Worm (Caenorhabditis elegans) whole organism, L1 larva: Measurements from ENCODE around the gene prp-9.

Experiments
- C16A3.4 ChIP-seq: fragments of 150-350 bp; optimal IDR thresholded peaks from 2 replicates; lab custom pipeline; 2014; ENCODE audit warnings: missing biosample characterization, missing genetic modification characterization
- F16B12.6 ChIP-seq: fragments of 150-350 bp; optimal IDR thresholded peaks from 2 replicates; lab custom pipeline; 2014; ENCODE audit warnings: missing biosample characterization, missing genetic modification characterization
- Y116A8C.19 ChIP-seq: sonication (generic microtip); optimal IDR thresholded peaks from 2 replicates; lab custom pipeline; 2016; ENCODE audit warnings: missing compliant biosample characterization, missing genetic modification characterization, borderline replicate concordance
- alr-1 ChIP-seq: fragments of 200-800 bp; sonication (Bioruptor generic); optimal IDR thresholded peaks from 2 replicates; lab custom pipeline; 2018; ENCODE audit warnings: borderline replicate concordance, mild to moderate bottlenecking, missing genetic modification characterization, missing compliant biosample characterization
- blmp-1 ChIP-seq: fragments of 150-350 bp; optimal IDR thresholded peaks from 2 replicates; lab custom pipeline; 2014; ENCODE audit warnings: missing biosample characterization, missing genetic modification characterization
- ceh-8 ChIP-seq: fragments of 200-800 bp; sonication (Bioruptor generic); optimal IDR thresholded peaks from 2 replicates; lab custom pipeline; 2018; ENCODE audit warnings: mild to moderate bottlenecking, missing genetic modification characterization, moderate library complexity, missing compliant biosample characterization
- ceh-88 ChIP-seq: fragments of 200-800 bp; sonication (Bioruptor generic); IDR thresholded peaks from 2 replicates; pipeline ENCODE4 v1.3.6; 2022; ENCODE audit warnings: missing genetic modification characterization, missing compliant biosample characterization
- ces-1 ChIP-seq: fragments of 150-350 bp; optimal IDR thresholded peaks from 2 replicates; lab custom pipeline; 2014; ENCODE audit warnings: missing biosample characterization, missing genetic modification reagents, missing genetic modification characterization
- dsc-1 ChIP-seq: sonication (generic microtip); optimal IDR thresholded peaks from 2 replicates; lab custom pipeline; 2016; ENCODE audit warnings: mild to moderate bottlenecking, missing genetic modification characterization, missing compliant biosample characterization
- efl-1 ChIP-seq, 4 experiments: fragments of 150-350 bp; optimal IDR thresholded peaks in 3 of 4; peaks in 1 of 4; 1 replicate in 1 of 4; 2 replicates in 3 of 4; lab custom pipeline; 2014; ENCODE audit warnings: missing biosample characterization in 2 of 4, missing genetic modification characterization in 2 of 4, missing genetic modification reagents in 2 of 4
- efl-3 ChIP-seq: fragments of 200-800 bp; sonication (Bioruptor generic); optimal IDR thresholded peaks from 2 replicates; lab custom pipeline; 2018; ENCODE audit warnings: mild to moderate bottlenecking, missing genetic modification characterization, missing compliant biosample characterization
- egl-13 ChIP-seq: sonication (generic microtip); optimal IDR thresholded peaks from 2 replicates; lab custom pipeline; 2016; ENCODE audit warnings: missing genotype, missing genetic modification reagents, missing genetic modification characterization, missing compliant biosample characterization
- egl-27 ChIP-seq, 2 experiments: fragments of 150-350 bp in 1 of 2; sonication (generic microtip); optimal IDR thresholded peaks; 3 replicates each; lab custom pipeline; 2017 to 2018; ENCODE audit warnings: missing biosample characterization in 2 of 2, missing genetic modification characterization in 2 of 2, missing genetic modification reagents in 2 of 2
- elt-3 ChIP-seq, 6 experiments: fragments of 150-350 bp in 1 of 6; sonication (generic microtip); optimal IDR thresholded peaks; 2 replicates each; lab custom pipeline; 2017 to 2018; ENCODE audit warnings: missing biosample characterization in 6 of 6, missing genetic modification characterization in 6 of 6, inconsistent platforms in 1 of 6
- ets-5 ChIP-seq: fragments of 200-800 bp; sonication (Bioruptor generic); IDR thresholded peaks from 2 replicates; pipeline ENCODE4 v1.3.6; 2022; ENCODE audit warnings: missing genetic modification characterization, missing compliant biosample characterization
- grh-1 ChIP-seq: fragments of 200-800 bp; sonication (Bioruptor generic); IDR thresholded peaks from 2 replicates; pipeline ENCODE4 v1.3.6; 2022; ENCODE audit warnings: missing genetic modification reagents, missing genetic modification characterization, missing compliant biosample characterization
- irx-1 ChIP-seq: sonication (generic microtip); optimal IDR thresholded peaks from 2 replicates; lab custom pipeline; 2016; ENCODE audit warnings: missing genetic modification characterization, missing compliant biosample characterization
- jun-1 ChIP-seq: fragments of 150-350 bp; optimal IDR thresholded peaks from 2 replicates; lab custom pipeline; 2014; ENCODE audit warnings: missing biosample characterization, missing genetic modification reagents, missing genetic modification characterization
- lin-13 ChIP-seq: fragments of 150-350 bp; optimal IDR thresholded peaks from 2 replicates; lab custom pipeline; 2014; ENCODE audit warnings: missing biosample characterization, missing genetic modification reagents, missing genetic modification characterization
- lin-14 ChIP-seq: fragments of 200-800 bp; sonication (Bioruptor generic); optimal IDR thresholded peaks from 2 replicates; lab custom pipeline; 2018; ENCODE audit warnings: mild to moderate bottlenecking, missing genetic modification characterization, moderate library complexity, missing compliant biosample characterization
- lir-3 ChIP-seq: sonication (generic microtip); optimal IDR thresholded peaks from 2 replicates; lab custom pipeline; 2016; ENCODE audit warnings: mild to moderate bottlenecking, missing genetic modification characterization, moderate library complexity, missing compliant biosample characterization; ENCODE audit not compliant: poor library complexity
- lsy-2 ChIP-seq, 2 experiments: fragments of 150-350 bp; optimal IDR thresholded peaks; 2 replicates each; lab custom pipeline; 2014; ENCODE audit warnings: missing biosample characterization in 2 of 2, missing genetic modification characterization in 2 of 2
- mab-9 ChIP-seq: fragments of 200-800 bp; sonication (Bioruptor generic); IDR thresholded peaks from 2 replicates; pipeline ENCODE4 v1.3.6; 2022; ENCODE audit warnings: missing genetic modification reagents, missing genetic modification characterization, missing compliant biosample characterization
- mdl-1 ChIP-seq, 2 experiments: fragments of 150-350 bp; optimal IDR thresholded peaks; 2 replicates each; lab custom pipeline; 2014 to 2017; ENCODE audit warnings: missing biosample characterization in 2 of 2, missing genetic modification characterization in 2 of 2, inconsistent platforms in 1 of 2
- mef-2 ChIP-seq: fragments of 150-350 bp; optimal IDR thresholded peaks from 2 replicates; lab custom pipeline; 2014; ENCODE audit warnings: missing biosample characterization, missing genetic modification characterization
- mep-1 ChIP-seq: fragments of 150-350 bp; optimal IDR thresholded peaks from 2 replicates; lab custom pipeline; 2014; ENCODE audit warnings: missing biosample characterization, missing genetic modification characterization
- nhr-71 ChIP-seq: sonication (generic microtip); optimal IDR thresholded peaks from 2 replicates; lab custom pipeline; 2016; ENCODE audit warnings: mild to moderate bottlenecking, missing genetic modification characterization, moderate library complexity, missing compliant biosample characterization
- nhr-84 ChIP-seq: sonication (generic microtip); optimal IDR thresholded peaks from 2 replicates; lab custom pipeline; 2017; ENCODE audit warnings: missing biosample characterization, missing genetic modification characterization
- nhr-85 ChIP-seq: sonication (generic microtip); peaks from one replicate; lab custom pipeline; 2016; ENCODE audit warnings: missing genetic modification characterization, inconsistent platforms, missing compliant biosample characterization
- nhr-90 ChIP-seq: sonication (generic microtip); optimal IDR thresholded peaks from 2 replicates; lab custom pipeline; 2016; ENCODE audit warnings: mild to moderate bottlenecking, missing genetic modification characterization, missing compliant biosample characterization; ENCODE audit not compliant: poor library complexity
- snu-23 ChIP-seq: sonication (generic microtip); optimal IDR thresholded peaks from 2 replicates; lab custom pipeline; 2016; ENCODE audit warnings: missing genetic modification characterization, missing compliant biosample characterization
- sptf-1 ChIP-seq: fragments of 150-350 bp; optimal IDR thresholded peaks from 2 replicates; lab custom pipeline; 2014; ENCODE audit warnings: missing biosample characterization, missing genetic modification characterization
- sup-37 ChIP-seq: fragments of 200-800 bp; sonication (Bioruptor generic); optimal IDR thresholded peaks from 2 replicates; lab custom pipeline; 2018; ENCODE audit warnings: mild to moderate bottlenecking, missing genetic modification characterization, missing compliant biosample characterization
- swsn-7 ChIP-seq: sonication (generic microtip); optimal IDR thresholded peaks from 2 replicates; lab custom pipeline; 2016; ENCODE audit warnings: missing genetic modification characterization, missing compliant biosample characterization
- tbx-2 ChIP-seq: sonication (generic microtip); optimal IDR thresholded peaks from 2 replicates; lab custom pipeline; 2016; ENCODE audit warnings: missing genetic modification characterization, missing compliant biosample characterization
- unc-30 ChIP-seq: sonication (generic microtip); optimal IDR thresholded peaks from 2 replicates; lab custom pipeline; 2017; ENCODE audit warnings: missing biosample characterization, missing genetic modification characterization
- unc-62 ChIP-seq: fragments of 150-350 bp; optimal IDR thresholded peaks from 2 replicates; lab custom pipeline; 2014; ENCODE audit warnings: missing biosample characterization, missing genetic modification reagents, missing genetic modification characterization
- unc-86 ChIP-seq: sonication (generic microtip); optimal IDR thresholded peaks from 2 replicates; lab custom pipeline; 2016; ENCODE audit warnings: missing genetic modification characterization, missing compliant biosample characterization
- vab-15 ChIP-seq: sonication (generic microtip); optimal IDR thresholded peaks from 2 replicates; lab custom pipeline; 2017; ENCODE audit warnings: missing genotype, mild to moderate bottlenecking, missing genetic modification characterization, missing compliant biosample characterization
- zag-1 ChIP-seq: fragments of 150-350 bp; optimal IDR thresholded peaks from 2 replicates; lab custom pipeline; 2014; ENCODE audit warnings: missing biosample characterization, missing genetic modification characterization
- ztf-11 ChIP-seq, 2 experiments: sonication (generic microtip); optimal IDR thresholded peaks; 2 replicates each; lab custom pipeline; 2016 to 2017; ENCODE audit warnings: missing genetic modification characterization in 2 of 2, missing biosample characterization in 1 of 2, missing compliant biosample characterization in 1 of 2
- ztf-4 ChIP-seq: fragments of 150-350 bp; optimal IDR thresholded peaks from 2 replicates; lab custom pipeline; 2014; ENCODE audit warnings: missing biosample characterization, missing genetic modification characterization

The prp-9 gene

DNA sequence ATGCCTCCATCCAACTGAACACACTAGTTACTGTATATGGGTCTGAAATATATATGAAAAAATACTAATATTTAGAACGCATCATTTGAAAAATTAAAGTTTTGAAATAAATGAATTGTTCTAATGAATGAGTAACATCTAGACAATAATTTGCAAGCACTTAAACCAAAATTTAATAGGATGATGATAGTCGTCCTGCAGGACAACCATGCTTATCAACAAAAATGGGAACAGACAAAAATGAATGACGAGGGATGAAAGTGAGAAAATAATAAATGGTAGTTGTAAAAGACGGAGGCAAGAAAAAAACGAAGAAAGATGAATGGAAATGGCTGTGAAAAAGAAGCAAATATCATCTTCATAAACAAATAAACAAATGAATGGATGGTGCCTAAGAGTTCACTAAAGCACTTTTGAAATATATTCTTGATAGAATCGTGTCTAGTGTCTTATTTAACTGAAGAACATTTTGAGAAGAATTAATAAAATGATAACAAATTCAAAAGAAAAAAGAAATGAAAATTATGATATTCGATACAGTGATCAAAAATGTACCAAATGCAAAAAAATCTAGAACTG lies 6.1 kb upstream of the prp-9 start, which contains the start of gene gldi-7:
TSS of gene gldi-7 (minus strand) at position 42 of the 579 bp plus-strand sequence.
- TF ChIP-seq blmp-1: peak; percentile 11
- TF ChIP-seq ztf-11 (tag; optimal IDR thresholded peaks at IDR 0.05; lab: Kevin White, UChicago): no peak
- TF ChIP-seq mab-9: no peak
- TF ChIP-seq efl-1 (optimal IDR thresholded peaks at IDR 0.05; lab: Kevin White, UChicago): no peak
- peak in 1 of 2 experiments; percentile 54 for TF ChIP-seq efl-1 (GFP tag; optimal IDR thresholded peaks at IDR 0.05 in 1 of 2; lab: Kevin White, UChicago)
- TF ChIP-seq lin-14: no peak
- TF ChIP-seq sup-37 (GFP tag; lab: Kevin White, UChicago): no peak
- no peak for TF ChIP-seq mep-1

DNA sequence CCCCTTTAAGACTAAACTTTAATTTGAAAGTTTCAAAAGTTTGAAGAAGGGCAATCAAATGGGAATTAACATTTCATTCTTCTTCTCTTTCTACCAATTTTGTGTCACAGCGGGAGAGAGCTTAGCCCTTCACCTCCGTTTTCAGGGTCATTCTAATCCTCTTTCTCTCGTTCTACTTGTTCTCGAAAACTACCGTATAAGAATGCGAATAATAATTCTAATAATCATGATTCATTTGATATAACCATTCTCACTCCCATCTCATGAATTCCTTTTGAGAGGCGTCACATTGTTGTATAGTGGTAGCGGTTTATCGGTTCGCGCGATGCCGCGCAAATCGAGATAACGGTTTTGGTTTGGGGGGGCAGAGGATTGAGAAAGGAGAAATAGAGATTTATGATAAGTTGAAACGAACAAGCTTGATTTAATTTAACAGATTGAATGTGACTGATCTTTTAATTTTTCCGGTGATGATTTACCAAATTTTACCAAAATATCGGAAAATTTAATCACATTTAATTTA lies 4.0 kb upstream of the prp-9 start:
- TF ChIP-seq nhr-85 (tag; lab: Kevin White, UChicago) (peak; percentile 60), mep-1 (peak; percentile 9), blmp-1 (peak; percentile 75), elt-3 (tag; optimal IDR thresholded peaks at IDR 0.05; lab: Kevin White, UChicago) (peak in 1 of 6 experiments; percentile 29), snu-23 (peak; percentile 13), dsc-1 (tag; lab: Kevin White, UChicago) (no peak), grh-1 (GFP tag; lab: Robert Waterston, UW) (no peak), ceh-8 (no peak), lsy-2 (tag; optimal IDR thresholded peaks at IDR 0.05; lab: Kevin White, UChicago) (peak in 1 of 2 experiments; percentile 13), lin-14 (peak; percentile 2)
- TF ChIP-seq, all 84 proteins: peak for 7

DNA sequence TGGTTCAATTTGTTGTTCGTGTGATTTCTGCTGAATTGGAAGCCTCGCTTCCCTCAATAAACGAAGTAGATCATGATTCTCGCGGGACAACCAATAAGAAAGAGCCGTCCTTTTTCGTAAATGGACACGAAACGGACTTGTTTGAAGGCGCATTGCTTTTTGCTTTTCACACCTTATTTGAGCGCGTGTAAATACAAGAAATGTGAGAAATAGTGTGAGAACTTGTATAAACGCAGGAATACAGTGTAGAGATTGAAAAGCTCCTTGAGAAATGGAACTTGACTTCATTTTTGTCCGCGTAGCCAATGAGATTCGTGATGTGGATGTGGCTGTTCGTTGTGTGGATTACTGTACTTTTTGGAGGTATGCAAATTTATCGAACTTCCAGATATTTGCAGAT lies 4.6 kb downstream of the prp-9 start, which contains the start of gene cht-2:
TSS of gene cht-2 (plus strand) at position 301 of the 400 bp plus-strand sequence.
- no peak for TF ChIP-seq irx-1 (tag; lab: Kevin White, UChicago)
- TF ChIP-seq nhr-71: no peak
- TF ChIP-seq alr-1 (tag; lab: Kevin White, UChicago): no peak
- TF ChIP-seq lir-3 (tag; lab: Kevin White, UChicago): no peak
- no peak for TF ChIP-seq F16B12.6 (tag; lab: Kevin White, UChicago)
- TF ChIP-seq nhr-85 (tag; lab: Kevin White, UChicago): no peak
- TF ChIP-seq nhr-90 (tag; lab: Kevin White, UChicago): no peak

DNA sequence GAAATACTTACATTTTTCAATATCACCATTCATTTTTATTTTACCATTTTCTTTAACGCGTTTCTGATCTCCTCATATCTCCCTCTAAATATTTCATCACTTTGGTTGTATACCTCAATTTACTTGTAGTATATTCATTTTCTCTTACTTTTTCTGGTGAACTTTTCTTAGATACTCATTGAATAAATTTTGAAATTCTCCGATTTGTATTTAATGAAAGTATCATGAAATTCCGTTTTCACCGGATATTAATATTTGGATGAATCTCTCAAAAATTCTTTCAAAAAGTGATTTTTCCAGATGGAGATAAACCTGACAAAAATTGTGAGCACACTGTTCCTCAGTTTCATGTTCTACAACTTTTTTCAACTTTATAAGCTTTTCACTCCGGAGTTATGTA lies 7.0 kb downstream of the prp-9 start, which contains the start of gene T13H5.8:
TSS of gene T13H5.8 (plus strand) at position 301 of the 400 bp plus-strand sequence.
- TF ChIP-seq ces-1 (GFP tag; lab: Kevin White, UChicago) (no peak), egl-13 (no peak), blmp-1 (no peak), swsn-7 (tag; lab: Kevin White, UChicago) (no peak), ceh-88 (no peak), jun-1 (tag; lab: Kevin White, UChicago) (no peak), ztf-11 (tag; optimal IDR thresholded peaks at IDR 0.05; lab: Kevin White, UChicago) (no peak), lsy-2 (tag; optimal IDR thresholded peaks at IDR 0.05; lab: Kevin White, UChicago) (no peak), tbx-2 (tag; lab: Kevin White, UChicago) (no peak), unc-86 (tag; lab: Kevin White, UChicago) (no peak)

DNA sequence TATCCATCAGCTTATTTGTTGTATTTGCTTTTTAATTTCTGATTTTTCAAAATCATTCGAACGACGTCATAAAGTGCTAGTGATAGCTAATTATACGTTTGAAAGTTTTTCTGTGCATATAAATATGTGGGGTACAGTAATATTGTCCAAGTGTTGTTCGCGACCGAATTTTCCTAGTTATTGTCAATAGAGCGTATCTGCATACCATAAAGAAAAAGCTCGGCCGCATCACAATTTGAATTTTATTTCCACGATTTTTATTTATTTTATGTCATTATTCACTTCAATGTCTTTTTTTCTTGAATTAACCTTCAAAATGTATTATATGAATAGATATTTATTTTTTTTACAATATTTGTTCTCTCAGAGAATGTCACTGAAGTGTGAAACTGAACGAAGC lies 8.4 kb downstream of the prp-9 start, which contains the start of gene rnh-2:
TSS of gene rnh-2 (plus strand) at position 368 of the 400 bp plus-strand sequence.
- peak; percentile 78 for TF ChIP-seq nhr-85 (tag; lab: Kevin White, UChicago)
- peak; percentile 44 for TF ChIP-seq egl-13
- TF ChIP-seq nhr-84 (tag; lab: Kevin White, UChicago): no peak
- no peak for TF ChIP-seq mef-2 (tag; lab: Kevin White, UChicago)
- TF ChIP-seq mdl-1 (tag; optimal IDR thresholded peaks at IDR 0.05; lab: Kevin White, UChicago): no peak
- no peak for TF ChIP-seq unc-62 (GFP tag; lab: Kevin White, UChicago)
- peak; percentile 56 for TF ChIP-seq lin-13 (GFP tag; lab: Kevin White, UChicago)
- TF ChIP-seq ceh-88: no peak
- TF ChIP-seq ztf-4: peak; percentile 34
- TF ChIP-seq grh-1 (GFP tag; lab: Robert Waterston, UW): no peak
- TF ChIP-seq ces-1 (GFP tag; lab: Kevin White, UChicago): no peak
- peak; percentile 67 to 75 for TF ChIP-seq efl-1 (optimal IDR thresholded peaks at IDR 0.05; lab: Kevin White, UChicago)
- peak; percentile 73 to 96 for TF ChIP-seq efl-1 (GFP tag; optimal IDR thresholded peaks at IDR 0.05 in 1 of 2; lab: Kevin White, UChicago)
- no peak for TF ChIP-seq sptf-1 (tag; lab: Kevin White, UChicago)
- TF ChIP-seq Y116A8C.19 (tag; lab: Kevin White, UChicago): no peak
- TF ChIP-seq blmp-1: peak; percentile 53
- TF ChIP-seq efl-3 (GFP tag; lab: Kevin White, UChicago): no peak
- no peak for TF ChIP-seq unc-30 (tag; lab: Kevin White, UChicago)
- no peak for TF ChIP-seq zag-1 (tag; lab: Kevin White, UChicago)
- no peak for TF ChIP-seq vab-15 (tag; lab: Kevin White, UChicago)
- no peak for TF ChIP-seq egl-27 (tag; optimal IDR thresholded peaks at IDR 0.05; lab: Kevin White, UChicago)
- no peak for TF ChIP-seq alr-1 (tag; lab: Kevin White, UChicago)
- TF ChIP-seq C16A3.4 (tag; lab: Kevin White, UChicago): peak; percentile 81
- TF ChIP-seq ets-5 (GFP tag; lab: Robert Waterston, UW): no peak
